Worm (Caenorhabditis elegans) whole organism, L2 larva: ENCODE results near the gene inx-3.

Experiments used
- C34F6.9 ChIP-seq: fragments of 150-350 bp; optimal IDR thresholded peaks from 2 replicates; lab custom pipeline; 2014; ENCODE audit warnings: missing biosample characterization, missing genetic modification characterization
- F13H6.1 ChIP-seq: sonication (generic microtip); optimal IDR thresholded peaks from 2 replicates; lab custom pipeline; 2016; ENCODE audit warnings: missing genetic modification characterization, missing compliant biosample characterization
- alr-1 ChIP-seq: fragments of 150-350 bp; optimal IDR thresholded peaks from 2 replicates; lab custom pipeline; 2014; ENCODE audit warnings: missing biosample characterization, missing genetic modification characterization
- blmp-1 ChIP-seq: sonication (generic microtip); optimal IDR thresholded peaks from 2 replicates; lab custom pipeline; 2017; ENCODE audit warnings: missing genetic modification characterization, mild to moderate bottlenecking, missing compliant biosample characterization, antibody characterized with exemption, moderate library complexity; ENCODE audit not compliant: insufficient read depth
- ceh-82 ChIP-seq: fragments of 150-350 bp; optimal IDR thresholded peaks from 2 replicates; lab custom pipeline; 2014; ENCODE audit warnings: missing biosample characterization, missing genetic modification characterization
- dmd-4 ChIP-seq: sonication (generic microtip); optimal IDR thresholded peaks from 2 replicates; lab custom pipeline; 2017; ENCODE audit warnings: missing biosample characterization, missing genetic modification characterization
- elt-1 ChIP-seq: fragments of 150-350 bp; optimal IDR thresholded peaks from 2 replicates; lab custom pipeline; 2014; ENCODE audit warnings: missing biosample characterization, missing genetic modification characterization
- elt-3 ChIP-seq: sonication (generic microtip); optimal IDR thresholded peaks from 2 replicates; lab custom pipeline; 2017; ENCODE audit warnings: missing biosample characterization, missing genetic modification characterization
- fos-1 ChIP-seq: fragments of 150-350 bp; optimal IDR thresholded peaks from 2 replicates; lab custom pipeline; 2014; ENCODE audit warnings: missing biosample characterization, missing genetic modification characterization
- gmeb-1 ChIP-seq: fragments of 150-350 bp; optimal IDR thresholded peaks from 2 replicates; lab custom pipeline; 2014; ENCODE audit warnings: missing biosample characterization, missing genetic modification characterization
- lin-13 ChIP-seq: fragments of 150-350 bp; optimal IDR thresholded peaks from 2 replicates; lab custom pipeline; 2014; ENCODE audit warnings: missing biosample characterization, missing genetic modification reagents, missing genetic modification characterization
- lin-39 ChIP-seq: fragments of 150-350 bp; optimal IDR thresholded peaks from 2 replicates; lab custom pipeline; 2014; ENCODE audit warnings: missing biosample characterization, missing genetic modification reagents, missing genetic modification characterization
- lsy-2 ChIP-seq, 2 experiments: fragments of 150-350 bp in 1 of 2; sonication (generic microtip) in 1 of 2; optimal IDR thresholded peaks; 2 replicates each; lab custom pipeline; 2014 to 2017; ENCODE audit warnings: missing biosample characterization in 2 of 2, missing genetic modification characterization in 2 of 2
- mab-5 ChIP-seq: fragments of 150-350 bp; optimal IDR thresholded peaks from 2 replicates; lab custom pipeline; 2014; ENCODE audit warnings: missing biosample characterization, missing genetic modification characterization
- mbf-1 ChIP-seq: sonication (generic microtip); optimal IDR thresholded peaks from 2 replicates; lab custom pipeline; 2017; ENCODE audit warnings: missing biosample characterization, missing genetic modification characterization
- mdl-1 ChIP-seq, 2 experiments: fragments of 150-350 bp in 1 of 2; sonication (generic microtip) in 1 of 2; optimal IDR thresholded peaks; 2 replicates each; lab custom pipeline; 2017; ENCODE audit warnings: missing biosample characterization in 2 of 2, missing genetic modification characterization in 2 of 2
- nhr-10 ChIP-seq: sonication (generic microtip); optimal IDR thresholded peaks from 2 replicates; lab custom pipeline; 2017; ENCODE audit warnings: missing biosample characterization, missing genetic modification characterization
- nhr-129 ChIP-seq: fragments of 150-350 bp; optimal IDR thresholded peaks from 2 replicates; lab custom pipeline; 2014; ENCODE audit warnings: missing biosample characterization, missing genetic modification characterization
- nhr-21 ChIP-seq: fragments of 150-350 bp; optimal IDR thresholded peaks from 2 replicates; lab custom pipeline; 2014; ENCODE audit warnings: missing biosample characterization, missing genetic modification characterization
- nhr-25 ChIP-seq: fragments of 150-350 bp; sonication (generic microtip); optimal IDR thresholded peaks from 3 replicates; lab custom pipeline; 2014; ENCODE audit warnings: missing biosample characterization, missing genetic modification characterization
- nhr-6 ChIP-seq: fragments of 150-350 bp; optimal IDR thresholded peaks from 2 replicates; lab custom pipeline; 2014; ENCODE audit warnings: missing biosample characterization, missing genetic modification characterization
- nhr-77 ChIP-seq: fragments of 150-350 bp; optimal IDR thresholded peaks from 2 replicates; lab custom pipeline; 2014; ENCODE audit warnings: missing biosample characterization, missing genetic modification characterization
- sem-4 ChIP-seq: fragments of 150-350 bp; optimal IDR thresholded peaks from 2 replicates; lab custom pipeline; 2014; ENCODE audit warnings: missing biosample characterization, missing genetic modification reagents, missing genetic modification characterization
- skn-1 ChIP-seq: sonication (generic microtip); optimal IDR thresholded peaks from 2 replicates; lab custom pipeline; 2017; ENCODE audit warnings: missing biosample characterization, missing genetic modification characterization
- sma-3 ChIP-seq: sonication (generic microtip); optimal IDR thresholded peaks from 2 replicates; lab custom pipeline; 2016; ENCODE audit warnings: missing genetic modification reagents, missing genetic modification characterization, missing compliant biosample characterization
- sma-9 ChIP-seq, 2 experiments: fragments of 150-350 bp in 1 of 2; sonication (generic microtip) in 1 of 2; optimal IDR thresholded peaks; 2 replicates each; lab custom pipeline; 2014 to 2016; ENCODE audit warnings: missing genetic modification characterization in 2 of 2, mild to moderate bottlenecking in 1 of 2, missing biosample characterization in 1 of 2, missing compliant biosample characterization in 1 of 2, missing genetic modification reagents in 1 of 2, moderate library complexity in 1 of 2
- snpc-4 ChIP-seq: fragments of 150-350 bp; optimal IDR thresholded peaks from 2 replicates; lab custom pipeline; 2014; ENCODE audit warnings: missing biosample characterization, missing genetic modification characterization
- unc-39 ChIP-seq: fragments of 150-350 bp; optimal IDR thresholded peaks from 2 replicates; lab custom pipeline; 2014; ENCODE audit warnings: missing biosample characterization, missing genetic modification characterization
- unc-55 ChIP-seq: fragments of 150-350 bp; sonication (generic microtip); optimal IDR thresholded peaks from 3 replicates; lab custom pipeline; 2014; ENCODE audit warnings: missing biosample characterization, missing genetic modification reagents, missing genetic modification characterization
- unc-62 ChIP-seq: fragments of 150-350 bp; optimal IDR thresholded peaks from 2 replicates; lab custom pipeline; 2014; ENCODE audit warnings: missing biosample characterization, missing genetic modification reagents, missing genetic modification characterization

The inx-3 gene

ce11 chrX:5999103-5999554 is 3.2 kb downstream of the inx-3 start, which contains the start of gene F22F4.9:
Gene F22F4.9 (minus strand): TSS chrX:5999504.
- TF ChIP-seq nhr-25 (tag; lab: Kevin White, UChicago) = no peak
- TF ChIP-seq elt-1 (tag; lab: Kevin White, UChicago) = no peak
- TF ChIP-seq C34F6.9 = no peak
- TF ChIP-seq nhr-129 (tag; lab: Kevin White, UChicago) = no peak
- TF ChIP-seq lsy-2 (tag; optimal IDR thresholded peaks at IDR 0.05; lab: Kevin White, UChicago) = no peak
- no peak for TF ChIP-seq F13H6.1 (tag; lab: Kevin White, UChicago)
- TF ChIP-seq nhr-10 (tag; lab: Kevin White, UChicago) = no peak
- TF ChIP-seq sma-9 (GFP tag; optimal IDR thresholded peaks at IDR 0.05; lab: Kevin White, UChicago) = no peak
- TF ChIP-seq sma-9 (tag; optimal IDR thresholded peaks at IDR 0.05; lab: Kevin White, UChicago) = no peak
- TF ChIP-seq nhr-21 (tag; lab: Kevin White, UChicago) = no peak
- no peak for TF ChIP-seq nhr-77 (tag; lab: Kevin White, UChicago)
- no peak for TF ChIP-seq lin-39 (tag; lab: Kevin White, UChicago)
- TF ChIP-seq skn-1 (tag; lab: Kevin White, UChicago) = no peak
- no peak for TF ChIP-seq gmeb-1 (tag; lab: Kevin White, UChicago)
- TF ChIP-seq unc-62 (GFP tag; lab: Kevin White, UChicago) = no peak
- no peak for TF ChIP-seq mdl-1 (tag; optimal IDR thresholded peaks at IDR 0.05; lab: Kevin White, UChicago)
- no peak for TF ChIP-seq unc-39 (tag; lab: Kevin White, UChicago)

DNA sequence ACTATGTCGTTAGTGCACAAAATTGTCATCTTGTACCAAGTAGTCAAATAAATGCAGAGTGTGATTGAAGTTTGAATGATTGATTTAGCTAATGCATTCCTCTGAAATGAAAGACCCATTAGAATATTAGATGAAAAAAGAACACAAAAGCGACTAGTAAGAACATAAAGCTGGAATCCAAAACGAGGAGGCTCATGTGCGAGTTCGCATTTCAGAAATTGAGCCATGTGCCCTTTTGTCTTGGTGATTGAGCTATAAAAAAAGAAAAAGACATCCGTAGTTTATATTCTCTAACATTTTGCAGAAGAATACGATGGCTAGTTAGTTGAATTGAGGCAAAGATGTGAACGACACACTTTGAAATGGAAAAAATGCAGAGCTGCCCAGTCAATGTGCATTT is 5.5 kb downstream of the inx-3 start, which contains the start of gene F22F4.4:
Gene F22F4.4 (minus strand): TSS at position 101 of the 400 bp plus-strand sequence.
- TF ChIP-seq mdl-1 (tag; optimal IDR thresholded peaks at IDR 0.05; lab: Kevin White, UChicago) (no peak), snpc-4 (tag; lab: Kevin White, UChicago) (no peak), unc-55 (GFP tag; lab: Kevin White, UChicago) (no peak), sem-4 (tag; lab: Kevin White, UChicago) (no peak), alr-1 (tag; lab: Kevin White, UChicago) (no peak), mbf-1 (tag; lab: Kevin White, UChicago) (no peak)

DNA sequence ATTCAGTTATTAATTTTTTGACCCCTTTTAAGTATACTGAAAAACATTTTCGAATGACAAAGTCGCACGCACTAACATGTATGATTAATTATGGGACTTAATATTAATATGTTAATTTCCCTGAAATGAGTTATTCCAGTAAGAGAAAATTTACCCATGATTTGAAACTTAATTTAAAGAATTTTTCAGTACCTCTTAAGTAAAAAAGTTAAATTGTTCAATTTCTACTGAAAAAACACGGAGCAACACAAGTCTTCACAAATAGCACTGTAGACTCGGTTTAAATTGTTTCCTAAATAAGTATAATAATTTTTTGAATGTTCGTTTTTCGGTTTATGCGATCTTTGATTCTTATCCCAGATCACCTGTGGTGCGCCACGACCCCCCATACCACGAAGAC is 6.5 kb downstream of the inx-3 start:
- TF ChIP-seq snpc-4 (tag; lab: Kevin White, UChicago) (no peak), lin-13 (GFP tag; lab: Kevin White, UChicago) (no peak), dmd-4 (no peak), nhr-25 (tag; lab: Kevin White, UChicago) (no peak), nhr-129 (tag; lab: Kevin White, UChicago) (no peak), mdl-1 (tag; optimal IDR thresholded peaks at IDR 0.05; lab: Kevin White, UChicago) (no peak), nhr-21 (tag; lab: Kevin White, UChicago) (no peak), mab-5 (no peak), unc-55 (GFP tag; lab: Kevin White, UChicago) (no peak), elt-3 (tag; lab: Kevin White, UChicago) (no peak)

DNA sequence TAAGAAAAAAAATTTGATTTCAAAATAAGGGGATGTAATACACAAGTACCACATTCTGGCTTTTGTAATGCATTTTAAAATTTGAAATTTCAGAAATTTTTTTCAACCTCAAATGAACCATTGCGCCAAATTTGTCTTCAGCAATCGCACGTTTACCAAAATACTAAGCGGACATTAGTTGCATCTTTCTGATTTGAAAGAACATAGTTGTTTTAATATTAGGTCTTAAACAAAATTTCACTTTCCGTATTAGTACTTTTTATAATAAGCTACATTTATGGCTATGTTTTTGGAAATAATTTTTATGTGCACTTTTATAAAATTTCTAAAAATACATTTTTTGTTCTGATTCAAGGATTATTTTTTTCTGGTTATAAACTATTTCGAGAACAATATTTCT is 7.9 kb downstream of the inx-3 start, which contains the start of gene sups-1:
Gene sups-1 (plus strand): TSS at position 301 of the 400 bp plus-strand sequence.
- TF ChIP-seq nhr-6 (tag; lab: Kevin White, UChicago) = no peak
- no peak for TF ChIP-seq dmd-4
- no peak for TF ChIP-seq sma-3 (GFP tag; lab: Kevin White, UChicago)
- no peak for TF ChIP-seq unc-39 (tag; lab: Kevin White, UChicago)
- no peak for TF ChIP-seq unc-55 (GFP tag; lab: Kevin White, UChicago)
- TF ChIP-seq ceh-82 (tag; lab: Kevin White, UChicago) = no peak

ce11 chrX:6004315-6004714 is 8.4 kb downstream of the inx-3 start:
- TF ChIP-seq blmp-1 (tag; lab: Kevin White, UChicago) (peak; percentile 47), fos-1 (tag; lab: Kevin White, UChicago) (no peak), nhr-21 (tag; lab: Kevin White, UChicago) (peak; percentile 7)

- no peak for TF ChIP-seq unc-39 (tag; lab: Kevin White, UChicago)
- no peak for TF ChIP-seq F13H6.1 (tag; lab: Kevin White, UChicago)
These were observed 14.6 kb downstream of the inx-3 start, which contains the start of gene C09B8.3 for ce11 chrX:6010573-6010972. Gene C09B8.3 (minus strand): TSS chrX:6010673.
